Worm (Caenorhabditis elegans) whole organism, L4 larva: ENCODE data around the gene hipr-1.

Experiments used
- D1046.2 ChIP-seq: fragments of 200-800 bp; sonication (Bioruptor generic); IDR thresholded peaks from 2 replicates; pipeline ENCODE4 v1.3.6; 2022; ENCODE audit warnings: missing genetic modification characterization, missing compliant biosample characterization
- F10B5.3 ChIP-seq: sonication (generic microtip); optimal IDR thresholded peaks from 2 replicates; lab custom pipeline; 2016; ENCODE audit warnings: mild to moderate bottlenecking, missing genetic modification characterization, missing compliant biosample characterization
- F44E2.7 ChIP-seq: fragments of 200-800 bp; sonication (Bioruptor generic); IDR thresholded peaks from 2 replicates; pipeline ENCODE4 v2.1.2; 2022; ENCODE audit warnings: missing genetic modification characterization, missing compliant biosample characterization
- F49E8.2 ChIP-seq: sonication (generic microtip); optimal IDR thresholded peaks from 2 replicates; lab custom pipeline; 2016; ENCODE audit warnings: missing compliant biosample characterization, mild to moderate bottlenecking, missing genetic modification characterization, borderline replicate concordance
- R02D3.7 ChIP-seq: fragments of 150-350 bp; sonication (generic microtip); optimal IDR thresholded peaks from 3 replicates; lab custom pipeline; 2014; ENCODE audit warnings: missing biosample characterization, missing genetic modification characterization
- T20F7.1 ChIP-seq: fragments of 200-800 bp; sonication (Bioruptor generic); optimal IDR thresholded peaks from 2 replicates; lab custom pipeline; 2018; ENCODE audit warnings: mild to moderate bottlenecking, missing genetic modification characterization, missing compliant biosample characterization
- Y5F2A.4 ChIP-seq: fragments of 200-800 bp; sonication (Bioruptor generic); optimal IDR thresholded peaks from 2 replicates; lab custom pipeline; 2018; ENCODE audit warnings: mild to moderate bottlenecking, missing genetic modification characterization, missing compliant biosample characterization
- Y75B8A.6 ChIP-seq: fragments of 200-800 bp; sonication (Bioruptor generic); IDR thresholded peaks from 2 replicates; pipeline ENCODE4 v1.3.6; 2022; ENCODE audit warnings: missing genetic modification reagents, missing genetic modification characterization, missing compliant biosample characterization
- ZK337.2 ChIP-seq: fragments of 200-800 bp; sonication (Bioruptor generic); IDR thresholded peaks from 2 replicates; pipeline ENCODE4 v1.3.6; 2022; ENCODE audit warnings: missing genetic modification reagents, missing genetic modification characterization, missing compliant biosample characterization
- aha-1 ChIP-seq: fragments of 150-350 bp; peaks from one replicate; lab custom pipeline; 2014; ENCODE audit warnings: missing biosample characterization, missing genetic modification characterization
- ceh-20 ChIP-seq: fragments of 200-800 bp; sonication (Bioruptor generic); IDR thresholded peaks from 2 replicates; pipeline ENCODE4 v1.3.6; 2022; ENCODE audit warnings: missing genetic modification reagents, missing genetic modification characterization, missing compliant biosample characterization
- ceh-32 ChIP-seq: sonication (generic microtip); optimal IDR thresholded peaks from 2 replicates; lab custom pipeline; 2016; ENCODE audit warnings: mild to moderate bottlenecking, missing genetic modification characterization, missing compliant biosample characterization; ENCODE audit not compliant: poor library complexity
- ceh-44 ChIP-seq: fragments of 200-800 bp; sonication (Bioruptor generic); IDR thresholded peaks from 2 replicates; pipeline ENCODE4 v1.3.6; 2022; ENCODE audit warnings: missing genetic modification reagents, missing genetic modification characterization, missing compliant biosample characterization
- ceh-62 ChIP-seq: sonication (generic microtip); optimal IDR thresholded peaks from 2 replicates; lab custom pipeline; 2017; ENCODE audit warnings: missing biosample characterization, missing genetic modification characterization
- cey-2 ChIP-seq: sonication (generic microtip); optimal IDR thresholded peaks from 3 replicates; lab custom pipeline; 2017; ENCODE audit warnings: missing genetic modification characterization, mild to moderate bottlenecking, missing compliant biosample characterization, antibody characterized with exemption, borderline replicate concordance; ENCODE audit not compliant: insufficient read depth
- daf-12 ChIP-seq: fragments of 150-350 bp; optimal IDR thresholded peaks from 2 replicates; lab custom pipeline; 2014; ENCODE audit warnings: missing biosample characterization, missing genetic modification reagents, missing genetic modification characterization
- daf-16 ChIP-seq, 3 experiments: sonication (generic microtip); optimal IDR thresholded peaks; 2 replicates each; lab custom pipeline; 2016 to 2017; ENCODE audit warnings: missing genetic modification characterization in 3 of 3, missing genetic modification reagents in 3 of 3, mild to moderate bottlenecking in 2 of 3, missing compliant biosample characterization in 2 of 3, missing biosample characterization in 1 of 3, moderate library complexity in 1 of 3
- daf-19 ChIP-seq: fragments of 200-800 bp; sonication (Bioruptor generic); conservative IDR thresholded peaks from 2 replicates; pipeline ENCODE4 v1.3.6; 2022; ENCODE audit warnings: missing genetic modification characterization, missing compliant biosample characterization
- daf-8 ChIP-seq: fragments of 200-800 bp; sonication (Bioruptor generic); IDR thresholded peaks from 2 replicates; pipeline ENCODE4 v1.3.6; 2022; ENCODE audit warnings: missing genetic modification characterization, missing compliant biosample characterization
- dmd-8 ChIP-seq: fragments of 200-800 bp; sonication (Bioruptor generic); IDR thresholded peaks from 2 replicates; pipeline ENCODE4 v1.3.6; 2022; ENCODE audit warnings: missing genetic modification characterization, missing compliant biosample characterization
- dve-1 ChIP-seq: sonication (generic microtip); optimal IDR thresholded peaks from 2 replicates; lab custom pipeline; 2017; ENCODE audit warnings: antibody characterized with exemption, mild to moderate bottlenecking, missing genetic modification characterization, missing compliant biosample characterization; ENCODE audit not compliant: insufficient read depth
- gei-8 ChIP-seq: fragments of 200-800 bp; sonication (Bioruptor generic); optimal IDR thresholded peaks from 2 replicates; lab custom pipeline; 2018; ENCODE audit warnings: mild to moderate bottlenecking, missing genetic modification characterization, missing compliant biosample characterization
- hif-1 ChIP-seq, 2 experiments: sonication (generic microtip); optimal IDR thresholded peaks; 2 replicates each; lab custom pipeline; 2016 to 2017; ENCODE audit warnings: missing compliant biosample characterization in 2 of 2, missing genetic modification characterization in 2 of 2, missing genetic modification reagents in 2 of 2, missing genotype in 2 of 2, mild to moderate bottlenecking in 1 of 2
- hlh-11 ChIP-seq: fragments of 200-800 bp; sonication (Bioruptor generic); optimal IDR thresholded peaks from 2 replicates; lab custom pipeline; 2018; ENCODE audit warnings: mild to moderate bottlenecking, missing genetic modification characterization, missing compliant biosample characterization
- hlh-30 ChIP-seq: sonication (generic microtip); optimal IDR thresholded peaks from 2 replicates; lab custom pipeline; 2017; ENCODE audit warnings: antibody characterized with exemption, mild to moderate bottlenecking, missing genetic modification characterization, missing compliant biosample characterization; ENCODE audit not compliant: insufficient read depth
- hmg-1.1 ChIP-seq: fragments of 200-800 bp; sonication (Bioruptor generic); IDR thresholded peaks from 2 replicates; pipeline ENCODE4 v1.3.6; 2022; ENCODE audit warnings: missing genetic modification reagents, missing genetic modification characterization, missing compliant biosample characterization
- lim-7 ChIP-seq: fragments of 200-800 bp; sonication (Bioruptor generic); IDR thresholded peaks from 2 replicates; pipeline ENCODE4 v1.3.6; 2022; ENCODE audit warnings: missing genetic modification characterization, missing compliant biosample characterization
- lir-3 ChIP-seq: sonication (generic microtip); optimal IDR thresholded peaks from 2 replicates; lab custom pipeline; 2016; ENCODE audit warnings: mild to moderate bottlenecking, missing genetic modification characterization, missing compliant biosample characterization
- lsy-2 ChIP-seq, 2 experiments: fragments of 150-350 bp in 1 of 2; sonication (generic microtip) in 1 of 2; optimal IDR thresholded peaks; 2 replicates each; lab custom pipeline; 2014 to 2017; ENCODE audit warnings: missing biosample characterization in 2 of 2, missing genetic modification characterization in 2 of 2
- madf-5 ChIP-seq, 2 experiments: fragments of 200-800 bp; sonication (Bioruptor generic); IDR thresholded peaks; 2 replicates each; pipeline ENCODE4 v1.3.6; 2022; ENCODE audit warnings: missing compliant biosample characterization in 2 of 2, missing genetic modification characterization in 2 of 2
- mdl-1 ChIP-seq, 2 experiments: fragments of 150-350 bp in 1 of 2; sonication (generic microtip) in 1 of 2; optimal IDR thresholded peaks; 2 replicates each; lab custom pipeline; 2014 to 2017; ENCODE audit warnings: missing biosample characterization in 2 of 2, missing genetic modification characterization in 2 of 2
- mdt-29 ChIP-seq: fragments of 200-800 bp; sonication (Bioruptor generic); IDR thresholded peaks from 2 replicates; pipeline ENCODE4 v1.3.6; 2022; ENCODE audit warnings: missing genetic modification reagents, missing genetic modification characterization, missing compliant biosample characterization
- mep-1 ChIP-seq: fragments of 150-350 bp; sonication (generic microtip); optimal IDR thresholded peaks from 3 replicates; lab custom pipeline; 2014; ENCODE audit warnings: missing biosample characterization, missing genetic modification characterization
- mxl-2 ChIP-seq: fragments of 200-800 bp; sonication (Bioruptor generic); conservative IDR thresholded peaks from 2 replicates; pipeline ENCODE4 v1.3.6; 2022; ENCODE audit warnings: missing genetic modification reagents, missing genetic modification characterization, missing compliant biosample characterization
- mxl-3 ChIP-seq: fragments of 200-800 bp; sonication (Bioruptor generic); optimal IDR thresholded peaks from 2 replicates; lab custom pipeline; 2018; ENCODE audit warnings: mild to moderate bottlenecking, missing genetic modification characterization, missing compliant biosample characterization
- nhr-11 ChIP-seq: fragments of 150-350 bp; optimal IDR thresholded peaks from 2 replicates; lab custom pipeline; 2014; ENCODE audit warnings: missing biosample characterization, missing genetic modification characterization
- nhr-25 ChIP-seq: sonication (generic microtip); optimal IDR thresholded peaks from 2 replicates; lab custom pipeline; 2017; ENCODE audit warnings: missing genetic modification characterization, mild to moderate bottlenecking, missing compliant biosample characterization, antibody characterized with exemption, moderate library complexity, borderline replicate concordance; ENCODE audit not compliant: insufficient read depth
- nhr-42 ChIP-seq: fragments of 200-800 bp; sonication (Bioruptor generic); IDR thresholded peaks from 2 replicates; pipeline ENCODE4 v1.3.6; 2022; ENCODE audit warnings: missing genetic modification characterization, missing compliant biosample characterization
- nhr-6 ChIP-seq: fragments of 150-350 bp; optimal IDR thresholded peaks from 2 replicates; lab custom pipeline; 2014; ENCODE audit warnings: missing biosample characterization, missing genetic modification characterization
- php-3 ChIP-seq: fragments of 200-800 bp; sonication (Bioruptor generic); IDR thresholded peaks from 2 replicates; pipeline ENCODE4 v1.3.6; 2022; ENCODE audit warnings: missing genetic modification reagents, missing genetic modification characterization, missing compliant biosample characterization
- pqm-1 ChIP-seq: sonication (generic microtip); optimal IDR thresholded peaks from 2 replicates; lab custom pipeline; 2017; ENCODE audit warnings: missing biosample characterization, missing genetic modification characterization
- rbr-2 ChIP-seq: sonication (generic microtip); optimal IDR thresholded peaks from 2 replicates; lab custom pipeline; 2016; ENCODE audit warnings: missing genotype, missing genetic modification characterization, missing compliant biosample characterization
- saeg-2 ChIP-seq: fragments of 200-800 bp; sonication (Bioruptor generic); IDR thresholded peaks from 2 replicates; pipeline ENCODE4 v1.3.6; 2022; ENCODE audit warnings: missing genetic modification reagents, missing genetic modification characterization, missing compliant biosample characterization
- set-16 ChIP-seq: fragments of 200-800 bp; sonication (Bioruptor generic); IDR thresholded peaks from 2 replicates; pipeline ENCODE4 v1.3.6; 2022; ENCODE audit warnings: missing genetic modification reagents, missing genetic modification characterization, missing compliant biosample characterization
- snpc-1.2 ChIP-seq: fragments of 200-800 bp; sonication (Bioruptor generic); IDR thresholded peaks from 2 replicates; pipeline ENCODE4 v1.3.6; 2022; ENCODE audit warnings: missing genetic modification reagents, missing genetic modification characterization, missing compliant biosample characterization
- unc-130 ChIP-seq: sonication (generic microtip); optimal IDR thresholded peaks from 2 replicates; lab custom pipeline; 2016; ENCODE audit warnings: missing genetic modification reagents, missing genetic modification characterization, missing compliant biosample characterization
- vab-7 ChIP-seq: fragments of 200-800 bp; sonication (Bioruptor generic); IDR thresholded peaks from 2 replicates; pipeline ENCODE4 v1.3.6; 2022; ENCODE audit warnings: missing genetic modification reagents, missing genetic modification characterization, missing compliant biosample characterization
- ztf-7 ChIP-seq: fragments of 150-350 bp; optimal IDR thresholded peaks from 2 replicates; lab custom pipeline; 2014; ENCODE audit warnings: missing biosample characterization, missing genetic modification characterization

hipr-1 gene

DNA sequence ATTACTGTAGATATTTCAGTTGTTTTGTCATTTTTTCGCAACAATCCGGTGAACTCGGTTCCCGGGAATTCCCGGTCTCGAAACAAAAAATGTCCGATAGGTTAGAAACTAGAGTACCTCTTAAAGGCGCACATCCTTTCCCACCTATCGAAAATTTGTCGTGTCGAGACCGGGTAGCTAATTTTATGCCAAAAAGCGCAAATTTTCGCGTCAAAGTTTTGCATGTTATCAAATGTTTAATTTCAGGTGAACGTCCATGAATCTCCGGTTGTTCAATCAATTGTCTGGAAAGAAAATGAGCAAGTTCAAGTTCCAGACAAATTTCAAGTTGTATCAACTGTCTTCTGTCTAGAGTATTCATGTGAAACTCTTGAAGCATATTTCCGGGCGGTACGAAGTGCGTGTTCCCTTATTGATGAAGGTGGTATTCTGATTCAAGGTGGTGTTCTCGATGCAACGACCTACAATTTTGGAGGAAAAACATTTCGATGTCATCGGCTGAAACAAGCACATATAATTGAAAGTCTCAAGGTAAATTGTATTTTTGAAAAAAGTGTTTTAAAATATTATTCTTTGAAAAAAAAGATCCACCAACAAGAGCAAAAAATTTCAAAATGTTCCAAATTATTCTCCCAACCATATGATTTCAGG is 34.3 kb upstream of the hipr-1 start (continued):
- TF ChIP-seq ztf-7 (tag; lab: Kevin White, UChicago) (no peak), nhr-25 (tag; lab: Kevin White, UChicago) (no peak), daf-19 (GFP tag; lab: Robert Waterston, UW) (no peak), php-3 (no peak), rbr-2 (no peak), D1046.2 (GFP tag; lab: Robert Waterston, UW) (no peak), lsy-2 (tag; optimal IDR thresholded peaks at IDR 0.05; lab: Kevin White, UChicago) (no peak), gei-8 (GFP tag; lab: Kevin White, UChicago) (no peak), mdt-29 (GFP tag; lab: Robert Waterston, UW) (0 out of 2 replicates have a peak, but pooled peaks have one; percentile 50), ceh-32 (tag; lab: Kevin White, UChicago) (no peak), saeg-2 (GFP tag; lab: Robert Waterston, UW) (no peak), R02D3.7 (tag; lab: Kevin White, UChicago) (no peak), madf-5 (GFP tag; IDR thresholded peaks at IDR 0.05; lab: Robert Waterston, UW) (no peak), aha-1 (peak; percentile 93), cey-2 (tag; lab: Kevin White, UChicago) (no peak), hmg-1.1 (no peak), daf-8 (no peak), nhr-6 (tag; lab: Kevin White, UChicago) (no peak), unc-130 (GFP tag; lab: Kevin White, UChicago) (no peak), lir-3 (tag; lab: Kevin White, UChicago) (no peak), snpc-1.2 (GFP tag; lab: Robert Waterston, UW) (no peak), Y75B8A.6 (0 out of 2 replicates have a peak, but pooled peaks have one; percentile 37), mxl-2 (no peak), lim-7 (GFP tag; lab: Robert Waterston, UW) (no peak), dmd-8 (GFP tag; lab: Robert Waterston, UW) (no peak), mep-1 (tag; lab: Kevin White, UChicago) (peak; percentile 27), T20F7.1 (GFP tag; lab: Kevin White, UChicago) (no peak), ceh-20 (GFP tag; lab: Robert Waterston, UW) (no peak), mxl-3 (GFP tag; lab: Kevin White, UChicago) (no peak), Y5F2A.4 (GFP tag; lab: Kevin White, UChicago) (peak; percentile 71), set-16 (no peak), pqm-1 (tag; lab: Kevin White, UChicago) (no peak), nhr-42 (GFP tag; lab: Robert Waterston, UW) (peak; percentile 18; the same call in 1 of the 2 replicates), daf-12 (tag; lab: Kevin White, UChicago) (no peak)

DNA sequence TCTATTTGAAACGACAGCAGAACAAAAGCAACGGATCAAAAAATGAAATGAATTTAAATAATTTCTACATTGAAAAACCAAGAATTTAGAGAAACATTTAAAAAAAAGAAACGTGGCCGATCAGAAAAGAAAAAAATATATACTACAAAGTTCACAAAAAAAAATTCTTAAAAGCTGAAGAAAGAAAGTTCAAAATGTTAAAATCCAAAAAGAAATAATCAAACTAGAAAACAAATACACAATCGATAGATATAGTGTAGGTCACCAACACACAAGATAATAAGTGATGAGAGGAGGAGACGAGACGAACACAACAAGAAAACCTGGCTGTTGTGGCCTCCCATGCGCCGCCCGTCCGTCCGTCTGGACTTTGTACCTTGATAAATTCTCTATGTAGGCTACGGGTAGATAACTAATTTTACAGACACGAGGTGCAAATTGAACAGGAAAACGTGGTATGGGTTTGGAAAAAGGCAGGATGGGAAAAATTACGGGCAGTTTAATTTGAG is 31.5 kb upstream of the hipr-1 start, which contains the start of gene hadb-1:
hadb-1 (minus strand) TSS at position 51 of the 509 bp plus-strand sequence.
- TF ChIP-seq F10B5.3 (tag; lab: Kevin White, UChicago) (no peak), hlh-30 (tag; lab: Kevin White, UChicago) (peak; percentile 81), hlh-11 (tag; lab: Kevin White, UChicago) (peak; percentile 79), daf-16 (GFP tag; optimal IDR thresholded peaks at IDR 0.05; lab: Kevin White, UChicago) (no peak), daf-16 (tag; optimal IDR thresholded peaks at IDR 0.05; lab: Kevin White, UChicago) (peak; percentile 77), ZK337.2 (no peak), T20F7.1 (GFP tag; lab: Kevin White, UChicago) (peak; percentile 37), nhr-6 (tag; lab: Kevin White, UChicago) (no peak), mdl-1 (tag; optimal IDR thresholded peaks at IDR 0.05; lab: Kevin White, UChicago) (peak in 1 of 2 experiments; percentile 68), ceh-44 (GFP tag; lab: Robert Waterston, UW) (no peak), F49E8.2 (tag; lab: Kevin White, UChicago) (no peak), hif-1 (tag; optimal IDR thresholded peaks at IDR 0.05; lab: Kevin White, UChicago) (no peak), rbr-2 (no peak), mep-1 (tag; lab: Kevin White, UChicago) (peak; percentile 65), F44E2.7 (GFP tag; lab: Robert Waterston, UW) (no peak), nhr-11 (tag; lab: Kevin White, UChicago) (peak; percentile 82), dve-1 (tag; lab: Kevin White, UChicago) (peak; percentile 71), ztf-7 (tag; lab: Kevin White, UChicago) (no peak), vab-7 (GFP tag; lab: Robert Waterston, UW) (no peak), daf-8 (no peak), ceh-62 (tag; lab: Kevin White, UChicago) (no peak)
